Worm (Caenorhabditis elegans) whole organism, L4 larva: ENCODE measurements around the gene swd-2.1.

ENCODE experiments used
- F44E2.7 ChIP-seq: fragments of 200-800 bp; sonication (Bioruptor generic); IDR thresholded peaks from 2 replicates; pipeline ENCODE4 v2.1.2; 2022; ENCODE audit warnings: missing genetic modification characterization, missing compliant biosample characterization
- R02D3.7 ChIP-seq: fragments of 150-350 bp; sonication (generic microtip); optimal IDR thresholded peaks from 3 replicates; lab custom pipeline; 2014; ENCODE audit warnings: missing biosample characterization, missing genetic modification characterization
- T20F7.1 ChIP-seq: fragments of 200-800 bp; sonication (Bioruptor generic); optimal IDR thresholded peaks from 2 replicates; lab custom pipeline; 2018; ENCODE audit warnings: mild to moderate bottlenecking, missing genetic modification characterization, missing compliant biosample characterization
- Y75B8A.6 ChIP-seq: fragments of 200-800 bp; sonication (Bioruptor generic); IDR thresholded peaks from 2 replicates; pipeline ENCODE4 v1.3.6; 2022; ENCODE audit warnings: missing genetic modification reagents, missing genetic modification characterization, missing compliant biosample characterization
- ZK546.5 ChIP-seq, 2 experiments: sonication (generic microtip); optimal IDR thresholded peaks; 2 replicates each; lab custom pipeline; 2017; ENCODE audit warnings: missing biosample characterization in 2 of 2, missing genetic modification characterization in 2 of 2
- aha-1 ChIP-seq: fragments of 150-350 bp; peaks from one replicate; lab custom pipeline; 2014; ENCODE audit warnings: missing biosample characterization, missing genetic modification characterization
- ama-1 ChIP-seq: fragments of 150-350 bp; optimal IDR thresholded peaks from 2 replicates; lab custom pipeline; 2014; ENCODE audit warnings: inconsistent platforms, mixed read lengths
- attf-4 ChIP-seq: sonication (generic microtip); optimal IDR thresholded peaks from 3 replicates; lab custom pipeline; 2017; ENCODE audit warnings: missing biosample characterization, missing genetic modification characterization
- ceh-44 ChIP-seq: fragments of 200-800 bp; sonication (Bioruptor generic); IDR thresholded peaks from 2 replicates; pipeline ENCODE4 v1.3.6; 2022; ENCODE audit warnings: missing genetic modification reagents, missing genetic modification characterization, missing compliant biosample characterization
- ceh-62 ChIP-seq: sonication (generic microtip); optimal IDR thresholded peaks from 2 replicates; lab custom pipeline; 2017; ENCODE audit warnings: missing biosample characterization, missing genetic modification characterization
- ceh-82 ChIP-seq: sonication (generic microtip); optimal IDR thresholded peaks from 2 replicates; lab custom pipeline; 2017; ENCODE audit warnings: missing biosample characterization, missing genetic modification characterization
- ces-1 ChIP-seq: fragments of 150-350 bp; sonication (generic microtip); optimal IDR thresholded peaks from 4 replicates; lab custom pipeline; 2014; ENCODE audit warnings: missing biosample characterization, missing genetic modification reagents, missing genetic modification characterization
- ctbp-1 ChIP-seq: fragments of 200-800 bp; sonication (Bioruptor generic); IDR thresholded peaks from 2 replicates; pipeline ENCODE4 v1.3.6; 2022; ENCODE audit warnings: missing genetic modification reagents, missing genetic modification characterization, missing compliant biosample characterization
- daf-12 ChIP-seq: fragments of 150-350 bp; optimal IDR thresholded peaks from 2 replicates; lab custom pipeline; 2014; ENCODE audit warnings: missing biosample characterization, missing genetic modification reagents, missing genetic modification characterization
- daf-16 ChIP-seq, 3 experiments: sonication (generic microtip); optimal IDR thresholded peaks; 2 replicates each; lab custom pipeline; 2016 to 2017; ENCODE audit warnings: missing genetic modification characterization in 3 of 3, missing genetic modification reagents in 3 of 3, mild to moderate bottlenecking in 2 of 3, missing compliant biosample characterization in 2 of 3, missing biosample characterization in 1 of 3, moderate library complexity in 1 of 3
- daf-19 ChIP-seq: fragments of 200-800 bp; sonication (Bioruptor generic); conservative IDR thresholded peaks from 2 replicates; pipeline ENCODE4 v1.3.6; 2022; ENCODE audit warnings: missing genetic modification characterization, missing compliant biosample characterization
- daf-8 ChIP-seq: fragments of 200-800 bp; sonication (Bioruptor generic); IDR thresholded peaks from 2 replicates; pipeline ENCODE4 v1.3.6; 2022; ENCODE audit warnings: missing genetic modification characterization, missing compliant biosample characterization
- dve-1 ChIP-seq: sonication (generic microtip); optimal IDR thresholded peaks from 2 replicates; lab custom pipeline; 2017; ENCODE audit warnings: antibody characterized with exemption, mild to moderate bottlenecking, missing genetic modification characterization, missing compliant biosample characterization; ENCODE audit not compliant: insufficient read depth
- egl-43 ChIP-seq: fragments of 200-800 bp; sonication (Bioruptor generic); IDR thresholded peaks from 2 replicates; pipeline ENCODE4 v1.3.6; 2022; ENCODE audit warnings: missing genetic modification reagents, missing genetic modification characterization, missing compliant biosample characterization
- fkh-10 ChIP-seq: fragments of 150-350 bp; optimal IDR thresholded peaks from 2 replicates; lab custom pipeline; 2014; ENCODE audit warnings: missing biosample characterization, missing genetic modification reagents, missing genetic modification characterization
- fos-1 ChIP-seq: fragments of 150-350 bp; optimal IDR thresholded peaks from 2 replicates; lab custom pipeline; 2014; ENCODE audit warnings: missing biosample characterization, missing genetic modification characterization
- hlh-11 ChIP-seq: fragments of 200-800 bp; sonication (Bioruptor generic); optimal IDR thresholded peaks from 2 replicates; lab custom pipeline; 2018; ENCODE audit warnings: mild to moderate bottlenecking, missing genetic modification characterization, missing compliant biosample characterization
- hlh-30 ChIP-seq: sonication (generic microtip); optimal IDR thresholded peaks from 2 replicates; lab custom pipeline; 2017; ENCODE audit warnings: antibody characterized with exemption, mild to moderate bottlenecking, missing genetic modification characterization, missing compliant biosample characterization; ENCODE audit not compliant: insufficient read depth
- hmg-1.1 ChIP-seq: fragments of 200-800 bp; sonication (Bioruptor generic); IDR thresholded peaks from 2 replicates; pipeline ENCODE4 v1.3.6; 2022; ENCODE audit warnings: missing genetic modification reagents, missing genetic modification characterization, missing compliant biosample characterization
- jun-1 ChIP-seq: fragments of 150-350 bp; optimal IDR thresholded peaks from 2 replicates; lab custom pipeline; 2014; ENCODE audit warnings: missing biosample characterization, missing genetic modification reagents, missing genetic modification characterization
- lin-15B ChIP-seq: fragments of 150-350 bp; sonication (generic microtip); optimal IDR thresholded peaks from 3 replicates; lab custom pipeline; 2014; ENCODE audit warnings: missing biosample characterization, missing genetic modification characterization
- lin-29 ChIP-seq: fragments of 200-800 bp; sonication (Bioruptor generic); IDR thresholded peaks from 2 replicates; pipeline ENCODE4 v1.3.6; 2022; ENCODE audit warnings: missing genetic modification reagents, missing genetic modification characterization, missing compliant biosample characterization
- lsy-2 ChIP-seq, 2 experiments: fragments of 150-350 bp in 1 of 2; sonication (generic microtip) in 1 of 2; optimal IDR thresholded peaks; 2 replicates each; lab custom pipeline; 2014 to 2017; ENCODE audit warnings: missing biosample characterization in 2 of 2, missing genetic modification characterization in 2 of 2
- madf-5 ChIP-seq, 2 experiments: fragments of 200-800 bp; sonication (Bioruptor generic); IDR thresholded peaks; 2 replicates each; pipeline ENCODE4 v1.3.6; 2022; ENCODE audit warnings: missing compliant biosample characterization in 2 of 2, missing genetic modification characterization in 2 of 2
- mdl-1 ChIP-seq, 2 experiments: fragments of 150-350 bp in 1 of 2; sonication (generic microtip) in 1 of 2; optimal IDR thresholded peaks; 2 replicates each; lab custom pipeline; 2014 to 2017; ENCODE audit warnings: missing biosample characterization in 2 of 2, missing genetic modification characterization in 2 of 2
- mdt-29 ChIP-seq: fragments of 200-800 bp; sonication (Bioruptor generic); IDR thresholded peaks from 2 replicates; pipeline ENCODE4 v1.3.6; 2022; ENCODE audit warnings: missing genetic modification reagents, missing genetic modification characterization, missing compliant biosample characterization
- mep-1 ChIP-seq: fragments of 150-350 bp; sonication (generic microtip); optimal IDR thresholded peaks from 3 replicates; lab custom pipeline; 2014; ENCODE audit warnings: missing biosample characterization, missing genetic modification characterization
- mes-2 ChIP-seq: sonication (generic microtip); optimal IDR thresholded peaks from 2 replicates; lab custom pipeline; 2016; ENCODE audit warnings: missing genotype, mild to moderate bottlenecking, missing genetic modification characterization, missing compliant biosample characterization; ENCODE audit not compliant: poor library complexity, severe bottlenecking
- mxl-3 ChIP-seq: fragments of 200-800 bp; sonication (Bioruptor generic); optimal IDR thresholded peaks from 2 replicates; lab custom pipeline; 2018; ENCODE audit warnings: mild to moderate bottlenecking, missing genetic modification characterization, missing compliant biosample characterization
- nhr-28 ChIP-seq: fragments of 150-350 bp; optimal IDR thresholded peaks from 2 replicates; lab custom pipeline; 2014; ENCODE audit warnings: missing biosample characterization, missing genetic modification characterization
- nhr-41 ChIP-seq: fragments of 200-800 bp; sonication (Bioruptor generic); IDR thresholded peaks from 2 replicates; pipeline ENCODE4 v1.3.6; 2022; ENCODE audit warnings: missing genetic modification reagents, missing genetic modification characterization, missing compliant biosample characterization
- nhr-48 ChIP-seq: sonication (generic microtip); optimal IDR thresholded peaks from 2 replicates; lab custom pipeline; 2016; ENCODE audit warnings: mild to moderate bottlenecking, missing genetic modification characterization, missing compliant biosample characterization
- nhr-76 ChIP-seq: fragments of 150-350 bp; optimal IDR thresholded peaks from 2 replicates; lab custom pipeline; 2014; ENCODE audit warnings: missing biosample characterization, missing genetic modification characterization
- php-3 ChIP-seq: fragments of 200-800 bp; sonication (Bioruptor generic); IDR thresholded peaks from 2 replicates; pipeline ENCODE4 v1.3.6; 2022; ENCODE audit warnings: missing genetic modification reagents, missing genetic modification characterization, missing compliant biosample characterization
- pqm-1 ChIP-seq: sonication (generic microtip); optimal IDR thresholded peaks from 2 replicates; lab custom pipeline; 2017; ENCODE audit warnings: missing biosample characterization, missing genetic modification characterization
- rbr-2 ChIP-seq: sonication (generic microtip); optimal IDR thresholded peaks from 2 replicates; lab custom pipeline; 2016; ENCODE audit warnings: missing genotype, missing genetic modification characterization, missing compliant biosample characterization
- sdz-12 ChIP-seq: fragments of 200-800 bp; sonication (Bioruptor generic); optimal IDR thresholded peaks from 2 replicates; lab custom pipeline; 2018; ENCODE audit warnings: mild to moderate bottlenecking, missing genetic modification characterization, missing compliant biosample characterization
- snpc-4 ChIP-seq: fragments of 150-350 bp; optimal IDR thresholded peaks from 2 replicates; lab custom pipeline; 2014; ENCODE audit warnings: missing biosample characterization, missing genetic modification characterization
- spr-3 ChIP-seq: fragments of 200-800 bp; sonication (Bioruptor generic); optimal IDR thresholded peaks from 2 replicates; lab custom pipeline; 2018; ENCODE audit warnings: mild to moderate bottlenecking, missing genetic modification characterization, missing compliant biosample characterization
- tag-97 ChIP-seq: fragments of 200-800 bp; sonication (Bioruptor generic); IDR thresholded peaks from 2 replicates; pipeline ENCODE4 v1.3.6; 2022; ENCODE audit warnings: missing genetic modification characterization, missing compliant biosample characterization
- vab-7 ChIP-seq: fragments of 200-800 bp; sonication (Bioruptor generic); IDR thresholded peaks from 2 replicates; pipeline ENCODE4 v1.3.6; 2022; ENCODE audit warnings: missing genetic modification reagents, missing genetic modification characterization, missing compliant biosample characterization
- zag-1 ChIP-seq: fragments of 150-350 bp; optimal IDR thresholded peaks from 2 replicates; lab custom pipeline; 2014; ENCODE audit warnings: missing biosample characterization, missing genetic modification characterization
- zfp-2 ChIP-seq: sonication (generic microtip); optimal IDR thresholded peaks from 2 replicates; lab custom pipeline; 2016; ENCODE audit warnings: mild to moderate bottlenecking, missing genetic modification characterization, missing compliant biosample characterization
- ztf-11 ChIP-seq: fragments of 150-350 bp; optimal IDR thresholded peaks from 2 replicates; lab custom pipeline; 2014; ENCODE audit warnings: missing biosample characterization, missing genetic modification characterization
- ztf-7 ChIP-seq: fragments of 150-350 bp; optimal IDR thresholded peaks from 2 replicates; lab custom pipeline; 2014; ENCODE audit warnings: missing biosample characterization, missing genetic modification characterization

swd-2.1 gene

DNA sequence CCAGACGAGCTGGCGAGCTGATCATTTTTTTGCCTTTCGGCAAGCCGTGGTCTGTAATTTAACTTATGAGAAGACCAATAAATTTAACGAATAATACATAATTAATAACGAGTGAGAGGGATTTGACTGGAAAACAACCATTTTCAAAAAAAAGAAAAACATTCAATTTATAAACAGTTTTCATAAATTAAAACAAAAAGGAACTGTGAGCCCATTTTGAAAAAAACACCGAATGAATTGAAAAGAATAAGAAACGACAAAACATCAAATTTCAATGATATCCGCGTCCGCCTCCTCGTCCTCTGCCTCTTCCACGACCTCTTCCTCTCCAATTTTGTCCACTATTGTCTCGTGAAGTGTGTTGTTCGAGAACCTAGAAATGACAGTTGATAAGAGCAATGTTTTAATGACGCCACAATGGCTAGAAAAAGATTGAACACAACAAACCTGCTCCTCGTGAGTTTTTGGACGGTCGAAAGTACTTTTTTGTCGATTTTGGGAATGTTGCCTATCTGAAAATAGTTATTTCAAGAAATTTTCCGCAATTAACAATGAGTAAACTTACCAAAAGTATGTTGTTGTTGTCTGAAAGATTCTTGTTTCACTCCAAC is 8.1 kb downstream of the swd-2.1 start, which contains the start of gene tag-321 (continued):
- no peak for TF ChIP-seq ama-1 (lab: Kevin White, UChicago)
- TF ChIP-seq dve-1 (tag; lab: Kevin White, UChicago) = peak; percentile 62
- TF ChIP-seq daf-12 (tag; lab: Kevin White, UChicago) = no peak
- TF ChIP-seq jun-1 (tag; lab: Kevin White, UChicago) = no peak
- no peak for TF ChIP-seq T20F7.1 (GFP tag; lab: Kevin White, UChicago)
- no peak for TF ChIP-seq tag-97 (GFP tag; lab: Robert Waterston, UW)
- no peak for TF ChIP-seq rbr-2
- TF ChIP-seq attf-4 (tag; lab: Kevin White, UChicago) = no peak
- no peak for TF ChIP-seq php-3 (GFP tag; lab: Robert Waterston, UW)
- TF ChIP-seq sdz-12 (GFP tag; lab: Kevin White, UChicago) = no peak
- TF ChIP-seq vab-7 (GFP tag; lab: Robert Waterston, UW) = no peak
- no peak for TF ChIP-seq fos-1
- no peak for TF ChIP-seq ceh-62
- no peak for TF ChIP-seq daf-8 (GFP tag; lab: Robert Waterston, UW)
- TF ChIP-seq spr-3 (GFP tag; lab: Kevin White, UChicago) = no peak
- TF ChIP-seq mdl-1 (tag; optimal IDR thresholded peaks at IDR 0.05; lab: Kevin White, UChicago) = no peak
- no peak for TF ChIP-seq daf-16 (GFP tag; optimal IDR thresholded peaks at IDR 0.05; lab: Kevin White, UChicago)
- peak; percentile 82 for TF ChIP-seq daf-16 (tag; optimal IDR thresholded peaks at IDR 0.05; lab: Kevin White, UChicago)
- no peak for TF ChIP-seq nhr-76 (tag; lab: Kevin White, UChicago)
- no peak for TF ChIP-seq egl-43
- peak; percentile 36 for TF ChIP-seq hlh-11 (tag; lab: Kevin White, UChicago)
- TF ChIP-seq lin-29 (GFP tag; lab: Robert Waterston, UW) = no peak
- TF ChIP-seq ctbp-1 (GFP tag; lab: Robert Waterston, UW) = no peak
- TF ChIP-seq nhr-28 = peak; percentile 75
- no peak for TF ChIP-seq hmg-1.1
- no peak for TF ChIP-seq lin-15B (tag; lab: Kevin White, UChicago)
- no peak for TF ChIP-seq mxl-3 (GFP tag; lab: Kevin White, UChicago)
- no peak for TF ChIP-seq daf-19
- peak; percentile 49 for TF ChIP-seq hlh-30 (tag; lab: Kevin White, UChicago)
- TF ChIP-seq nhr-41 (GFP tag; lab: Robert Waterston, UW) = no peak
- TF ChIP-seq ztf-11 = no peak
- no peak for TF ChIP-seq pqm-1 (tag; lab: Kevin White, UChicago)
- TF ChIP-seq mes-2 (tag; lab: Kevin White, UChicago) = peak; percentile 28
- no peak for TF ChIP-seq madf-5 (GFP tag; IDR thresholded peaks at IDR 0.05; lab: Robert Waterston, UW)
- no peak for TF ChIP-seq zag-1

- TF ChIP-seq php-3 (GFP tag; lab: Robert Waterston, UW) = no peak
- no peak for TF ChIP-seq F44E2.7 (GFP tag; lab: Robert Waterston, UW)
- TF ChIP-seq ctbp-1 (GFP tag; lab: Robert Waterston, UW) = no peak
- TF ChIP-seq Y75B8A.6 = no peak
- peak; percentile 47 for TF ChIP-seq T20F7.1 (GFP tag; lab: Kevin White, UChicago)
- no peak for TF ChIP-seq hmg-1.1
- TF ChIP-seq ztf-11 = no peak
- TF ChIP-seq lsy-2 (tag; optimal IDR thresholded peaks at IDR 0.05; lab: Kevin White, UChicago) = peak; percentile 32 to 92
- TF ChIP-seq ama-1 (lab: Kevin White, UChicago) = peak; percentile 44
- TF ChIP-seq ZK546.5 (tag; optimal IDR thresholded peaks at IDR 0.05; lab: Kevin White, UChicago) = no peak
- no peak for TF ChIP-seq ceh-82 (tag; lab: Kevin White, UChicago)
- no peak for TF ChIP-seq nhr-48 (tag; lab: Kevin White, UChicago)
- TF ChIP-seq pqm-1 (tag; lab: Kevin White, UChicago) = no peak
- no peak for TF ChIP-seq aha-1
- no peak for TF ChIP-seq snpc-4 (tag; lab: Kevin White, UChicago)
- TF ChIP-seq ztf-7 (tag; lab: Kevin White, UChicago) = peak; percentile 11
- TF ChIP-seq vab-7 (GFP tag; lab: Robert Waterston, UW) = no peak
- TF ChIP-seq R02D3.7 (tag; lab: Kevin White, UChicago) = no peak
- no peak for TF ChIP-seq zfp-2 (tag; lab: Kevin White, UChicago)
- TF ChIP-seq mep-1 (tag; lab: Kevin White, UChicago) = peak; percentile 85
- TF ChIP-seq spr-3 (GFP tag; lab: Kevin White, UChicago) = no peak
- TF ChIP-seq fkh-10 (GFP tag; lab: Kevin White, UChicago) = no peak
- TF ChIP-seq ces-1 (GFP tag; lab: Kevin White, UChicago) = no peak
- no peak for TF ChIP-seq mdt-29
- no peak for TF ChIP-seq ceh-44
Observed at ce11 chrIV:7785506-7786065, 9.8 kb downstream of the swd-2.1 start, which contains the start of gene tag-322. Gene tag-322 (minus strand): TSS chrIV:7785556.
